Fruit fly (Drosophila melanogaster) whole organism, embryonic: ENCODE measurements around the gene pbl.

ENCODE experiments used
- ATbp ChIP-seq: fragments of 200-800 bp; sonication (Bioruptor generic); optimal IDR thresholded peaks from 2 replicates; lab custom pipeline; 2017; ENCODE audit warnings: missing biosample characterization, mild to moderate bottlenecking, missing genetic modification characterization, missing genetic modification reagents
- Atf3 ChIP-seq: fragments of 200-800 bp; sonication (Bioruptor generic); optimal IDR thresholded peaks from 3 replicates; lab custom pipeline; 2016; ENCODE audit warnings: missing biosample characterization, missing genetic modification characterization
- C15 ChIP-seq: fragments of 200-800 bp; sonication (Bioruptor generic); IDR thresholded peaks from 3 replicates; pipeline ENCODE4 v1.3.6; 2022; ENCODE audit warnings: missing biosample characterization, missing genetic modification characterization
- CG10543 ChIP-seq: fragments of 200-800 bp; sonication (Bioruptor generic); optimal IDR thresholded peaks from 3 replicates; lab custom pipeline; 2017; ENCODE audit warnings: missing biosample characterization, mild to moderate bottlenecking, missing genetic modification characterization, moderate library complexity
- CG10565 ChIP-seq: fragments of 200-800 bp; sonication (Bioruptor generic); optimal IDR thresholded peaks from 3 replicates; lab custom pipeline; 2016; ENCODE audit warnings: missing biosample characterization, mild to moderate bottlenecking, missing genetic modification characterization
- CG11085 ChIP-seq: fragments of 200-800 bp; sonication (Bioruptor generic); IDR thresholded peaks from 2 replicates; pipeline ENCODE4 v1.3.6; 2022; ENCODE audit warnings: missing biosample characterization, missing genetic modification characterization
- CG11560 ChIP-seq: fragments of 200-800 bp; sonication (Bioruptor generic); IDR thresholded peaks from 3 replicates; pipeline ENCODE4 v1.3.6; 2022; ENCODE audit warnings: missing biosample characterization, missing genetic modification characterization
- CG12104 ChIP-seq: fragments of 200-800 bp; sonication (Bioruptor generic); optimal IDR thresholded peaks from 3 replicates; lab custom pipeline; 2016; ENCODE audit warnings: missing biosample characterization, missing genetic modification characterization
- CG12659 ChIP-seq: fragments of 200-800 bp; sonication (Bioruptor generic); optimal IDR thresholded peaks from 3 replicates; lab custom pipeline; 2017; ENCODE audit warnings: mild to moderate bottlenecking, missing biosample characterization, missing genetic modification reagents, missing genetic modification characterization
- CG13123 ChIP-seq: fragments of 200-800 bp; sonication (Bioruptor generic); optimal IDR thresholded peaks from 2 replicates; lab custom pipeline; 2016; ENCODE audit warnings: missing biosample characterization, missing genetic modification characterization
- CG1529 ChIP-seq: fragments of 200-800 bp; sonication (Bioruptor generic); optimal IDR thresholded peaks from 3 replicates; lab custom pipeline; 2018; ENCODE audit warnings: missing biosample characterization, missing genetic modification characterization
- CG15696 ChIP-seq: fragments of 200-800 bp; sonication (Bioruptor generic); optimal IDR thresholded peaks from 2 replicates; lab custom pipeline; 2019; ENCODE audit warnings: missing biosample characterization, mild to moderate bottlenecking, missing genetic modification characterization, moderate library complexity
- CG16779 ChIP-seq: fragments of 200-800 bp; sonication (Bioruptor generic); IDR thresholded peaks from 2 replicates; pipeline ENCODE4 v1.3.6; 2022; ENCODE audit warnings: missing biosample characterization, missing genetic modification characterization
- CG32532 ChIP-seq: fragments of 200-800 bp; sonication (Bioruptor generic); IDR thresholded peaks from 2 replicates; pipeline ENCODE4 v1.3.6; 2022; ENCODE audit warnings: missing biosample characterization, missing genetic modification characterization
- CG3281 ChIP-seq: fragments of 200-800 bp; sonication (Bioruptor generic); optimal IDR thresholded peaks from 3 replicates; lab custom pipeline; 2017; ENCODE audit warnings: missing biosample characterization, mild to moderate bottlenecking, missing genetic modification characterization
- CG4328 ChIP-seq: fragments of 200-800 bp; sonication (Bioruptor generic); optimal IDR thresholded peaks from 3 replicates; lab custom pipeline; 2017; ENCODE audit warnings: missing biosample characterization, missing genetic modification reagents, missing genetic modification characterization
- CG5953 ChIP-seq: fragments of 200-800 bp; sonication (Bioruptor generic); IDR thresholded peaks from 2 replicates; pipeline ENCODE4 v1.3.6; 2022; ENCODE audit warnings: missing biosample characterization, missing genetic modification characterization
- CG6791 ChIP-seq: fragments of 200-800 bp; sonication (Bioruptor generic); IDR thresholded peaks from 3 replicates; pipeline ENCODE4 v1.3.6; 2022; ENCODE audit warnings: missing biosample characterization, missing genetic modification characterization; ENCODE audit not compliant: partially characterized antibody
- CG7372 ChIP-seq: fragments of 200-800 bp; sonication (Bioruptor generic); IDR thresholded peaks from 2 replicates; pipeline ENCODE4 v1.3.6; 2022; ENCODE audit warnings: missing biosample characterization, missing genetic modification characterization
- CG9437 ChIP-seq: fragments of 200-800 bp; sonication (Bioruptor generic); optimal IDR thresholded peaks from 2 replicates; lab custom pipeline; 2018; ENCODE audit warnings: missing biosample characterization, mild to moderate bottlenecking, missing genetic modification characterization
- CG9932 ChIP-seq: fragments of 200-800 bp; sonication (Bioruptor generic); IDR thresholded peaks from 2 replicates; pipeline ENCODE4 v1.3.6; 2022; ENCODE audit warnings: missing biosample characterization, missing genetic modification characterization
- CoRest ChIP-seq: fragments of 200-800 bp; sonication (Bioruptor generic); optimal IDR thresholded peaks from 3 replicates; lab custom pipeline; 2018; ENCODE audit warnings: missing biosample characterization, mild to moderate bottlenecking, missing genetic modification characterization, moderate library complexity
- Doc2 ChIP-seq: fragments of 200-800 bp; sonication (Bioruptor generic); IDR thresholded peaks from 2 replicates; pipeline ENCODE4 v1.3.6; 2022; ENCODE audit warnings: missing biosample characterization, missing genetic modification characterization
- Drgx ChIP-seq: fragments of 200-800 bp; sonication (Bioruptor generic); IDR thresholded peaks from 2 replicates; pipeline ENCODE4 v1.3.6; 2022; ENCODE audit warnings: missing biosample characterization, missing genetic modification characterization
- H2.0 ChIP-seq: fragments of 200-800 bp; sonication (Bioruptor generic); IDR thresholded peaks from 2 replicates; pipeline ENCODE4 v1.3.6; 2022; ENCODE audit warnings: missing biosample characterization, missing genetic modification characterization
- HHEX ChIP-seq: fragments of 200-800 bp; sonication (Bioruptor generic); optimal IDR thresholded peaks from 3 replicates; lab custom pipeline; 2017; ENCODE audit warnings: missing biosample characterization, mild to moderate bottlenecking, missing genetic modification characterization, missing genetic modification reagents
- HLH54F ChIP-seq: fragments of 200-800 bp; sonication (Bioruptor generic); optimal IDR thresholded peaks from 3 replicates; lab custom pipeline; 2016; ENCODE audit warnings: missing biosample characterization, missing genetic modification characterization
- Kr ChIP-seq: fragments of 200-800 bp; sonication (Bioruptor generic); optimal IDR thresholded peaks from 2 replicates; lab custom pipeline; 2017; ENCODE audit warnings: missing biosample characterization, mild to moderate bottlenecking, missing genetic modification characterization
- Mes4 ChIP-seq: fragments of 200-800 bp; sonication (Bioruptor generic); optimal IDR thresholded peaks from 2 replicates; lab custom pipeline; 2016; ENCODE audit warnings: missing biosample characterization, missing genetic modification characterization
- Nf-YA ChIP-seq: fragments of 200-800 bp; sonication (Bioruptor generic); IDR thresholded peaks from 2 replicates; pipeline ENCODE4 v1.3.6; 2022; ENCODE audit warnings: missing biosample characterization, missing genetic modification characterization
- Optix ChIP-seq: fragments of 200-800 bp; sonication (Bioruptor generic); IDR thresholded peaks from 3 replicates; pipeline ENCODE4 v1.3.6; 2022; ENCODE audit warnings: missing biosample characterization, missing genetic modification characterization
- ab ChIP-seq: fragments of 200-800 bp; sonication (Bioruptor generic); optimal IDR thresholded peaks from 2 replicates; lab custom pipeline; 2016; ENCODE audit warnings: missing biosample characterization, missing genetic modification characterization
- amos ChIP-seq: fragments of 200-800 bp; sonication (Bioruptor generic); IDR thresholded peaks from 2 replicates; pipeline ENCODE4 v1.3.6; 2022; ENCODE audit warnings: missing biosample characterization, missing genetic modification characterization; ENCODE audit not compliant: partially characterized antibody
- cwo ChIP-seq: fragments of 200-800 bp; sonication (Bioruptor generic); optimal IDR thresholded peaks from 3 replicates; lab custom pipeline; 2017; ENCODE audit warnings: missing biosample characterization, missing genetic modification characterization, mild to moderate bottlenecking, moderate library complexity, missing genetic modification reagents
- eve ChIP-seq, 2 experiments: fragments of >200 bp; optimal IDR thresholded peaks; 2 replicates each; lab custom pipeline; 2017; ENCODE audit warnings: missing biosample characterization in 2 of 2, missing genetic modification characterization in 2 of 2
- fd102C ChIP-seq: fragments of 200-800 bp; sonication (Bioruptor generic); optimal IDR thresholded peaks from 2 replicates; lab custom pipeline; 2018; ENCODE audit warnings: missing biosample characterization, mild to moderate bottlenecking, missing genetic modification characterization, moderate library complexity
- fd64A ChIP-seq: fragments of 200-800 bp; sonication (Bioruptor generic); optimal IDR thresholded peaks from 3 replicates; lab custom pipeline; 2018; ENCODE audit warnings: missing biosample characterization, mild to moderate bottlenecking, missing genetic modification characterization
- ftz-f1 ChIP-seq: fragments of 200-800 bp; sonication (Bioruptor generic); optimal IDR thresholded peaks from 2 replicates; lab custom pipeline; 2016; ENCODE audit warnings: missing biosample characterization, missing genetic modification characterization
- gt ChIP-seq: fragments of 200-800 bp; sonication (Bioruptor generic); IDR thresholded peaks from 2 replicates; pipeline ENCODE4 v1.3.6; 2022; ENCODE audit warnings: missing biosample characterization, missing genetic modification characterization
- mld ChIP-seq: fragments of 200-800 bp; sonication (Bioruptor generic); IDR thresholded peaks from 3 replicates; pipeline ENCODE4 v1.3.6; 2022; ENCODE audit warnings: missing biosample characterization, missing genetic modification characterization; ENCODE audit not compliant: partially characterized antibody
- pan ChIP-seq, 4 experiments: fragments of >200 bp in 3 of 4; fragments of 200-800 bp in 1 of 4; sonication (Bioruptor generic) in 1 of 4; optimal IDR thresholded peaks in 3 of 4; IDR thresholded peaks in 1 of 4; 2 replicates each; pipeline versions ENCODE4 v1.3.6 to Lab custom; 2017 to 2022; ENCODE audit warnings: missing biosample characterization in 2 of 4, missing genetic modification characterization in 2 of 4, mixed read lengths in 1 of 4
- pzg ChIP-seq: fragments of 200-800 bp; sonication (Bioruptor generic); optimal IDR thresholded peaks from 3 replicates; lab custom pipeline; 2018; ENCODE audit warnings: missing biosample characterization, mild to moderate bottlenecking, missing genetic modification characterization, moderate library complexity
- ranshi ChIP-seq: fragments of 200-800 bp; sonication (Bioruptor generic); IDR thresholded peaks from 2 replicates; pipeline ENCODE4 v1.3.6; 2022; ENCODE audit warnings: missing biosample characterization, missing genetic modification characterization
- salm ChIP-seq: fragments of 200-800 bp; sonication (Bioruptor generic); optimal IDR thresholded peaks from 2 replicates; lab custom pipeline; 2018; ENCODE audit warnings: missing biosample characterization, mild to moderate bottlenecking, missing genetic modification characterization
- schlank ChIP-seq: fragments of 200-800 bp; sonication (Bioruptor generic); optimal IDR thresholded peaks from 2 replicates; lab custom pipeline; 2018; ENCODE audit warnings: missing biosample characterization, mild to moderate bottlenecking, missing genetic modification characterization
- slbo ChIP-seq: fragments of 200-800 bp; sonication (Bioruptor generic); IDR thresholded peaks from 2 replicates; pipeline ENCODE4 v1.3.6; 2022; ENCODE audit warnings: missing biosample characterization, missing genetic modification characterization
- slou ChIP-seq: fragments of 200-800 bp; sonication (Bioruptor generic); optimal IDR thresholded peaks from 3 replicates; lab custom pipeline; 2016; ENCODE audit warnings: missing biosample characterization, missing genetic modification characterization
- sqz ChIP-seq: fragments of 200-800 bp; sonication (Bioruptor generic); optimal IDR thresholded peaks from 3 replicates; lab custom pipeline; 2018; ENCODE audit warnings: missing biosample characterization, mild to moderate bottlenecking, missing genetic modification characterization
- tin ChIP-seq: fragments of 200-800 bp; sonication (Bioruptor generic); optimal IDR thresholded peaks from 3 replicates; lab custom pipeline; 2016; ENCODE audit warnings: missing biosample characterization, missing genetic modification characterization
- wdn ChIP-seq: fragments of 200-800 bp; sonication (Bioruptor generic); IDR thresholded peaks from 2 replicates; pipeline ENCODE4 v1.3.6; 2022; ENCODE audit warnings: missing biosample characterization, missing genetic modification characterization

The pbl gene

dm6 chr3L:7868581-7869236 lies 43.0 kb downstream of the pbl start, which contains the start of gene CG32365 (continued):
- TF ChIP-seq CG9932 (GFP tag; lab: Robert Waterston, UW): peak; percentile 17; the same call in 1 of the 2 replicates
- TF ChIP-seq sqz: no peak
- no peak; the same call in 1 of the 2 replicates for TF ChIP-seq amos (GFP tag; lab: Robert Waterston, UW)
- peak; percentile 23 for TF ChIP-seq CG3281 (GFP tag; lab: Kevin White, UChicago)
- TF ChIP-seq CG12104 (GFP tag; lab: Kevin White, UChicago): no peak
- no peak; the same call in 1 of the 2 replicates for TF ChIP-seq ranshi (GFP tag; lab: Robert Waterston, UW)
- no peak for TF ChIP-seq CG10565 (GFP tag; lab: Kevin White, UChicago)
- TF ChIP-seq CG4328: no peak
- TF ChIP-seq ATbp (GFP tag; lab: Kevin White, UChicago): no peak
- no peak for TF ChIP-seq slou
- no peak for TF ChIP-seq salm (tag; lab: Kevin White, UChicago)
- no peak for TF ChIP-seq CG7372 (GFP tag; lab: Robert Waterston, UW)
- TF ChIP-seq CG1529: no peak
- no peak for TF ChIP-seq Doc2
- no peak for TF ChIP-seq ftz-f1 (GFP tag; lab: Kevin White, UChicago)
- TF ChIP-seq gt: no peak
- no peak for TF ChIP-seq schlank (tag; lab: Kevin White, UChicago)
- TF ChIP-seq ab: no peak
- no peak for TF ChIP-seq C15 (GFP tag; lab: Robert Waterston, UW)
- no peak for TF ChIP-seq HLH54F
- no peak for TF ChIP-seq pan (optimal IDR thresholded peaks at IDR 0.05; lab: Kevin White, UChicago)
- no peak for TF ChIP-seq pan (GFP tag; optimal IDR thresholded peaks at IDR 0.05 in 1 of 2, IDR thresholded peaks at IDR 0.05 in 1 of 2)
- TF ChIP-seq Mes4: no peak
- 0 out of 3 replicates have a peak, but pooled peaks have one; percentile 34 for TF ChIP-seq CG6791 (GFP tag; lab: Robert Waterston, UW)
- TF ChIP-seq wdn (GFP tag; lab: Robert Waterston, UW): no peak
- no peak for TF ChIP-seq CG15696
- no peak for TF ChIP-seq Nf-YA
- TF ChIP-seq CG11560 (tag; lab: Robert Waterston, UW): no peak
- no peak for TF ChIP-seq tin (GFP tag; lab: Kevin White, UChicago)
- TF ChIP-seq HHEX (GFP tag; lab: Kevin White, UChicago): no peak
- TF ChIP-seq Drgx (GFP tag; lab: Robert Waterston, UW): no peak
- TF ChIP-seq pzg (GFP tag; lab: Kevin White, UChicago): peak; percentile 30
- TF ChIP-seq CG16779 (GFP tag; lab: Robert Waterston, UW): no peak
- TF ChIP-seq fd64A: no peak
- no peak for TF ChIP-seq CG9437 (GFP tag; lab: Kevin White, UChicago)
- no peak for TF ChIP-seq CG11085 (GFP tag; lab: Robert Waterston, UW)
- TF ChIP-seq H2.0 (GFP tag; lab: Robert Waterston, UW): no peak
- TF ChIP-seq Atf3 (GFP tag; lab: Kevin White, UChicago): no peak
- TF ChIP-seq Kr (GFP tag; lab: Kevin White, UChicago): no peak
- TF ChIP-seq eve (GFP tag; optimal IDR thresholded peaks at IDR 0.05; lab: Kevin White, UChicago): peak in 1 of 2 experiments; percentile 76
- TF ChIP-seq CG32532: peak; percentile 57; the same call in 1 of the 2 replicates
- TF ChIP-seq mld: 0 out of 3 replicates have a peak, but pooled peaks have one; percentile 6
- peak; percentile 18 for TF ChIP-seq CG10543 (GFP tag; lab: Kevin White, UChicago)
- peak; percentile 38; the same call in 1 of the 2 replicates for TF ChIP-seq slbo (GFP tag; lab: Robert Waterston, UW)
- no peak for TF ChIP-seq CG13123 (GFP tag; lab: Kevin White, UChicago)
- 0 out of 2 replicates have a peak, but pooled peaks have one; percentile 6 for TF ChIP-seq CG5953 (GFP tag; lab: Robert Waterston, UW)
- peak; percentile 46 for TF ChIP-seq CG12659
- TF ChIP-seq Optix: no peak
- no peak for TF ChIP-seq CoRest
- TF ChIP-seq fd102C (GFP tag; lab: Kevin White, UChicago): no peak
- no peak for TF ChIP-seq cwo (GFP tag; lab: Kevin White, UChicago)
